Worm (Caenorhabditis elegans): ENCODE data around the gene F29G6.1.
A peak's percentile ranks its signal among the peaks of the same experiment; 100 is the strongest.

F29G6.1 gene

ce11 chrX:11474605-11475385, 27.3 kb upstream of the F29G6.1 start (continued):
- TF ChIP-seq vab-15 (tag; optimal IDR thresholded peaks at IDR 0.05) = no peak
- no peak for TF ChIP-seq hpl-2 (GFP tag; optimal IDR thresholded peaks at IDR 0.05)
- no peak for TF ChIP-seq lin-15B (tag; optimal IDR thresholded peaks at IDR 0.05)
- TF ChIP-seq fkh-4 (tag; optimal IDR thresholded peaks at IDR 0.05; ENCODE audit: borderline replicate concordance) = no peak
- no peak for TF ChIP-seq isw-1 (GFP tag; IDR thresholded peaks at IDR 0.05)
- no peak for TF ChIP-seq ama-1 (optimal IDR thresholded peaks at IDR 0.05)
- TF ChIP-seq lin-39 (tag; optimal IDR thresholded peaks at IDR 0.05) = no peak
- TF ChIP-seq sptf-1 (tag; optimal IDR thresholded peaks at IDR 0.05) = no peak
- TF ChIP-seq fkh-10 (GFP tag; optimal IDR thresholded peaks at IDR 0.05) = peak; percentile 46
- TF ChIP-seq grh-1 (GFP tag; IDR thresholded peaks at IDR 0.05) = no peak
- no peak for TF ChIP-seq ztf-4 (tag; optimal IDR thresholded peaks at IDR 0.05)
- no peak for TF ChIP-seq irx-1 (tag; optimal IDR thresholded peaks at IDR 0.05)
- TF ChIP-seq C34B4.2 (tag; optimal IDR thresholded peaks at IDR 0.05) = no peak
- no peak for TF ChIP-seq aha-1 (tag; optimal IDR thresholded peaks at IDR 0.05)
- TF ChIP-seq skn-1 (tag; optimal IDR thresholded peaks at IDR 0.05) = no peak
- TF ChIP-seq lsy-2 (tag; optimal IDR thresholded peaks at IDR 0.05) = peak in 1 of 2 experiments; percentile 17
- TF ChIP-seq ztf-11 (tag; optimal IDR thresholded peaks at IDR 0.05) = no peak
- no peak for TF ChIP-seq dsc-1 (tag; optimal IDR thresholded peaks at IDR 0.05)
- no peak for TF ChIP-seq efl-1 (optimal IDR thresholded peaks at IDR 0.05)
- peak in 1 of 2 experiments; percentile 37 for TF ChIP-seq efl-1 (GFP tag; optimal IDR thresholded peaks at IDR 0.05 in 1 of 2)
- no peak for TF ChIP-seq zag-1 (tag; optimal IDR thresholded peaks at IDR 0.05)
- TF ChIP-seq elt-2 (tag; optimal IDR thresholded peaks at IDR 0.05) = no peak
- TF ChIP-seq egl-27 (tag; optimal IDR thresholded peaks at IDR 0.05) = no peak
- peak; percentile 39 for TF ChIP-seq nhr-20 (tag; optimal IDR thresholded peaks at IDR 0.05)
- no peak for TF ChIP-seq unc-30 (tag; optimal IDR thresholded peaks at IDR 0.05)
- TF ChIP-seq nhr-76 (tag; optimal IDR thresholded peaks at IDR 0.05) = no peak
- no peak for TF ChIP-seq ces-1 (GFP tag; optimal IDR thresholded peaks at IDR 0.05)
- no peak for TF ChIP-seq tbx-2 (tag; optimal IDR thresholded peaks at IDR 0.05)
- TF ChIP-seq egl-13 (tag; optimal IDR thresholded peaks at IDR 0.05) = no peak
- TF ChIP-seq elt-3 (tag; optimal IDR thresholded peaks at IDR 0.05) = no peak
- peak; percentile 0 for TF ChIP-seq mep-1 (tag; optimal IDR thresholded peaks at IDR 0.05)
- no peak for TF ChIP-seq unc-62 (GFP tag; optimal IDR thresholded peaks at IDR 0.05)
- TF ChIP-seq nhr-77 (tag; optimal IDR thresholded peaks at IDR 0.05) = no peak
- peak; percentile 34; the same call in 1 of the 2 replicates for TF ChIP-seq nhr-19 (GFP tag; conservative IDR thresholded peaks at IDR 0.05)

ce11 chrX:11475780-11476179, 26.3 kb upstream of the F29G6.1 start:
- no peak for TF ChIP-seq aly-2 (tag; optimal IDR thresholded peaks at IDR 0.05)
- peak; percentile 88 for TF ChIP-seq lin-14 (GFP tag; optimal IDR thresholded peaks at IDR 0.05)

- TF ChIP-seq grh-1 (GFP tag; IDR thresholded peaks at IDR 0.05) (0 out of 2 replicates have a peak, but pooled peaks have one; percentile 7), egl-13 (tag; optimal IDR thresholded peaks at IDR 0.05) (no peak), lin-14 (GFP tag; optimal IDR thresholded peaks at IDR 0.05) (peak; percentile 82)
Measured at ce11 chrX:11477748-11478147, 24.3 kb upstream of the F29G6.1 start.

- TF ChIP-seq egl-27 (tag; optimal IDR thresholded peaks at IDR 0.05) = no peak
- peak; percentile 48 for TF ChIP-seq lin-14 (GFP tag; optimal IDR thresholded peaks at IDR 0.05)
- no peak for TF ChIP-seq zip-4 (GFP tag; optimal IDR thresholded peaks at IDR 0.05)
- no peak for TF ChIP-seq grh-1 (GFP tag; IDR thresholded peaks at IDR 0.05)
- no peak for TF ChIP-seq dpl-1 (GFP tag; optimal IDR thresholded peaks at IDR 0.05)
- no peak for TF ChIP-seq snpc-4 (tag; optimal IDR thresholded peaks at IDR 0.05)
- no peak for TF ChIP-seq efl-3 (GFP tag; optimal IDR thresholded peaks at IDR 0.05)
- no peak for TF ChIP-seq C34B4.2 (tag; optimal IDR thresholded peaks at IDR 0.05)
- TF ChIP-seq tbx-2 (tag; optimal IDR thresholded peaks at IDR 0.05) = no peak
- TF ChIP-seq mdl-1 (tag; optimal IDR thresholded peaks at IDR 0.05) = peak in 1 of 2 experiments; percentile 6
- no peak for TF ChIP-seq C16A3.4 (tag; optimal IDR thresholded peaks at IDR 0.05)
- TF ChIP-seq rnt-1 (tag; optimal IDR thresholded peaks at IDR 0.05) = no peak
- no peak for TF ChIP-seq blmp-1 (tag; optimal IDR thresholded peaks at IDR 0.05)
- no peak for TF ChIP-seq fkh-8 (tag; optimal IDR thresholded peaks at IDR 0.05)
- no peak for TF ChIP-seq elt-3 (tag; optimal IDR thresholded peaks at IDR 0.05)
- TF ChIP-seq nhr-19 (GFP tag; conservative IDR thresholded peaks at IDR 0.05) = no peak
- no peak for TF ChIP-seq nhr-237 (tag; optimal IDR thresholded peaks at IDR 0.05)
- TF ChIP-seq aly-2 (tag; optimal IDR thresholded peaks at IDR 0.05) = no peak
- no peak for TF ChIP-seq isw-1 (GFP tag; IDR thresholded peaks at IDR 0.05)
- no peak for TF ChIP-seq ceh-90 (tag; optimal IDR thresholded peaks at IDR 0.05)
- TF ChIP-seq nhr-20 (tag; optimal IDR thresholded peaks at IDR 0.05) = no peak
- TF ChIP-seq mep-1 (tag; optimal IDR thresholded peaks at IDR 0.05) = peak; percentile 2
- no peak for TF ChIP-seq ztf-4 (tag; optimal IDR thresholded peaks at IDR 0.05)
- TF ChIP-seq nhr-76 (tag; optimal IDR thresholded peaks at IDR 0.05) = no peak
Measured at ce11 chrX:11478758-11479157, 23.3 kb upstream of the F29G6.1 start.
